Worm (Caenorhabditis elegans) whole organism, late embryonic: Measurements from ENCODE around the gene col-187.
A peak's percentile ranks its signal among the peaks of the same experiment; 100 is the strongest.

Experiments used
- C38D4.7 ChIP-seq: fragments of 200-800 bp; sonication (Bioruptor generic); optimal IDR thresholded peaks from 2 replicates; lab custom pipeline; 2018; ENCODE audit warnings: mild to moderate bottlenecking, missing genetic modification characterization, moderate library complexity, missing compliant biosample characterization
- F13H6.1 ChIP-seq: sonication (generic microtip); optimal IDR thresholded peaks from 2 replicates; lab custom pipeline; 2016; ENCODE audit warnings: missing genetic modification characterization, missing compliant biosample characterization
- K02D7.2 ChIP-seq: sonication (generic microtip); optimal IDR thresholded peaks from 2 replicates; lab custom pipeline; 2017; ENCODE audit warnings: mild to moderate bottlenecking, missing genetic modification characterization, missing compliant biosample characterization
- K09A11.1 ChIP-seq: sonication (generic microtip); optimal IDR thresholded peaks from 2 replicates; lab custom pipeline; 2017; ENCODE audit warnings: antibody characterized with exemption, mild to moderate bottlenecking, missing genetic modification characterization, missing compliant biosample characterization; ENCODE audit not compliant: insufficient read depth
- T23F11.4 ChIP-seq: fragments of 200-800 bp; sonication (Bioruptor generic); optimal IDR thresholded peaks from 2 replicates; lab custom pipeline; 2018; ENCODE audit warnings: mild to moderate bottlenecking, missing genetic modification characterization, missing compliant biosample characterization
- Y22D7AL.16 ChIP-seq: sonication (generic microtip); optimal IDR thresholded peaks from 2 replicates; lab custom pipeline; 2016; ENCODE audit warnings: missing genetic modification characterization, missing compliant biosample characterization
- ahr-1 ChIP-seq: sonication (generic microtip); optimal IDR thresholded peaks from 2 replicates; lab custom pipeline; 2016; ENCODE audit warnings: missing genetic modification characterization, missing compliant biosample characterization
- ama-1 ChIP-seq: fragments of 150-350 bp; optimal IDR thresholded peaks from 2 replicates; lab custom pipeline; 2014
- ceh-18 ChIP-seq: sonication (generic microtip); optimal IDR thresholded peaks from 2 replicates; lab custom pipeline; 2016; ENCODE audit warnings: missing genetic modification characterization, missing compliant biosample characterization
- ceh-19 ChIP-seq: fragments of 200-800 bp; sonication (Bioruptor generic); optimal IDR thresholded peaks from 2 replicates; lab custom pipeline; 2018; ENCODE audit warnings: mild to moderate bottlenecking, missing genetic modification characterization, missing compliant biosample characterization
- ceh-24 ChIP-seq: sonication (generic microtip); optimal IDR thresholded peaks from 2 replicates; lab custom pipeline; 2016; ENCODE audit warnings: mild to moderate bottlenecking, missing genetic modification characterization, missing compliant biosample characterization
- ceh-30 ChIP-seq: fragments of 150-350 bp; optimal IDR thresholded peaks from 2 replicates; lab custom pipeline; 2014; ENCODE audit warnings: missing biosample characterization, missing genetic modification characterization
- ceh-31 ChIP-seq: sonication (generic microtip); optimal IDR thresholded peaks from 2 replicates; lab custom pipeline; 2016; ENCODE audit warnings: missing genetic modification characterization, missing compliant biosample characterization
- ceh-45 ChIP-seq: fragments of 200-800 bp; sonication (Bioruptor generic); IDR thresholded peaks from 2 replicates; pipeline ENCODE4 v1.3.6; 2022; ENCODE audit warnings: missing genetic modification reagents, missing genetic modification characterization, missing compliant biosample characterization
- ceh-48 ChIP-seq: sonication (generic microtip); optimal IDR thresholded peaks from 2 replicates; lab custom pipeline; 2016; ENCODE audit warnings: missing genetic modification characterization, inconsistent platforms, missing compliant biosample characterization
- elt-2 ChIP-seq: sonication (generic microtip); optimal IDR thresholded peaks from 2 replicates; lab custom pipeline; 2016; ENCODE audit warnings: missing genetic modification reagents, missing genetic modification characterization, missing compliant biosample characterization
- elt-4 ChIP-seq: sonication (generic microtip); optimal IDR thresholded peaks from 2 replicates; lab custom pipeline; 2016; ENCODE audit warnings: missing genetic modification characterization, missing compliant biosample characterization
- eyg-1 ChIP-seq: sonication (generic microtip); optimal IDR thresholded peaks from 2 replicates; lab custom pipeline; 2016; ENCODE audit warnings: missing genotype, missing genetic modification characterization, missing compliant biosample characterization
- fax-1 ChIP-seq: sonication (generic microtip); optimal IDR thresholded peaks from 2 replicates; lab custom pipeline; 2016; ENCODE audit warnings: missing genotype, missing genetic modification characterization, missing compliant biosample characterization
- fkh-10 ChIP-seq: fragments of 150-350 bp; optimal IDR thresholded peaks from 2 replicates; lab custom pipeline; 2014; ENCODE audit warnings: missing biosample characterization, missing genetic modification reagents, missing genetic modification characterization
- fkh-6 ChIP-seq: sonication (generic microtip); optimal IDR thresholded peaks from 2 replicates; lab custom pipeline; 2016; ENCODE audit warnings: missing genetic modification characterization, missing compliant biosample characterization
- gmeb-2 ChIP-seq: sonication (generic microtip); optimal IDR thresholded peaks from 2 replicates; lab custom pipeline; 2016; ENCODE audit warnings: missing genetic modification characterization, inconsistent platforms, missing compliant biosample characterization
- hlh-30 ChIP-seq: sonication (generic microtip); optimal IDR thresholded peaks from 2 replicates; lab custom pipeline; 2017; ENCODE audit warnings: antibody characterized with exemption, missing genetic modification characterization, missing compliant biosample characterization; ENCODE audit not compliant: insufficient read depth
- hlh-8 ChIP-seq: sonication (generic microtip); optimal IDR thresholded peaks from 2 replicates; lab custom pipeline; 2016; ENCODE audit warnings: missing genotype, missing genetic modification characterization, missing compliant biosample characterization
- lim-6 ChIP-seq: sonication (generic microtip); optimal IDR thresholded peaks from 2 replicates; lab custom pipeline; 2016; ENCODE audit warnings: missing genetic modification characterization, missing compliant biosample characterization
- nhr-232 ChIP-seq: sonication (generic microtip); optimal IDR thresholded peaks from 2 replicates; lab custom pipeline; 2016; ENCODE audit warnings: missing genetic modification characterization, missing compliant biosample characterization
- npax-4 ChIP-seq: sonication (generic microtip); optimal IDR thresholded peaks from 2 replicates; lab custom pipeline; 2016; ENCODE audit warnings: missing genetic modification characterization, missing compliant biosample characterization
- odd-2 ChIP-seq: sonication (generic microtip); optimal IDR thresholded peaks from 2 replicates; lab custom pipeline; 2017; ENCODE audit warnings: antibody characterized with exemption, mild to moderate bottlenecking, missing genetic modification characterization, missing compliant biosample characterization
- pag-3 ChIP-seq: sonication (generic microtip); optimal IDR thresholded peaks from 2 replicates; lab custom pipeline; 2016; ENCODE audit warnings: missing compliant biosample characterization, missing genetic modification characterization, borderline replicate concordance
- pax-1 ChIP-seq: fragments of 150-350 bp; optimal IDR thresholded peaks from 2 replicates; lab custom pipeline; 2014; ENCODE audit warnings: missing biosample characterization, missing genetic modification characterization
- pha-2 ChIP-seq: sonication (generic microtip); optimal IDR thresholded peaks from 2 replicates; lab custom pipeline; 2017; ENCODE audit warnings: mild to moderate bottlenecking, missing genetic modification characterization, missing compliant biosample characterization
- pha-4 ChIP-seq: fragments of 150-350 bp; optimal IDR thresholded peaks from 2 replicates; lab custom pipeline; 2018; ENCODE audit warnings: missing biosample characterization, missing genetic modification reagents, missing genetic modification characterization
- pros-1 ChIP-seq: fragments of 150-350 bp; optimal IDR thresholded peaks from 2 replicates; lab custom pipeline; 2014; ENCODE audit warnings: missing biosample characterization, missing genetic modification reagents, missing genetic modification characterization
- ref-2 ChIP-seq: sonication (generic microtip); optimal IDR thresholded peaks from 2 replicates; lab custom pipeline; 2016; ENCODE audit warnings: missing genetic modification characterization, missing compliant biosample characterization
- rnt-1 ChIP-seq: sonication (generic microtip); optimal IDR thresholded peaks from 2 replicates; lab custom pipeline; 2016; ENCODE audit warnings: missing genetic modification characterization, missing compliant biosample characterization
- sox-2 ChIP-seq: fragments of 200-800 bp; sonication (Bioruptor generic); IDR thresholded peaks from 2 replicates; pipeline ENCODE4 v1.3.6; 2022; ENCODE audit warnings: missing genetic modification reagents, missing genetic modification characterization, missing compliant biosample characterization
- sox-4 ChIP-seq: sonication (generic microtip); optimal IDR thresholded peaks from 2 replicates; lab custom pipeline; 2017; ENCODE audit warnings: mild to moderate bottlenecking, missing genetic modification characterization, inconsistent platforms, missing compliant biosample characterization
- ttx-3 ChIP-seq: sonication (generic microtip); optimal IDR thresholded peaks from 2 replicates; lab custom pipeline; 2016; ENCODE audit warnings: missing genetic modification reagents, missing genetic modification characterization, missing compliant biosample characterization
- unc-86 ChIP-seq: sonication (generic microtip); optimal IDR thresholded peaks from 2 replicates; lab custom pipeline; 2016; ENCODE audit warnings: missing genetic modification characterization, missing compliant biosample characterization
- ztf-16 ChIP-seq: sonication (generic microtip); optimal IDR thresholded peaks from 2 replicates; lab custom pipeline; 2017; ENCODE audit warnings: missing genetic modification characterization, missing compliant biosample characterization

The col-187 gene

DNA sequence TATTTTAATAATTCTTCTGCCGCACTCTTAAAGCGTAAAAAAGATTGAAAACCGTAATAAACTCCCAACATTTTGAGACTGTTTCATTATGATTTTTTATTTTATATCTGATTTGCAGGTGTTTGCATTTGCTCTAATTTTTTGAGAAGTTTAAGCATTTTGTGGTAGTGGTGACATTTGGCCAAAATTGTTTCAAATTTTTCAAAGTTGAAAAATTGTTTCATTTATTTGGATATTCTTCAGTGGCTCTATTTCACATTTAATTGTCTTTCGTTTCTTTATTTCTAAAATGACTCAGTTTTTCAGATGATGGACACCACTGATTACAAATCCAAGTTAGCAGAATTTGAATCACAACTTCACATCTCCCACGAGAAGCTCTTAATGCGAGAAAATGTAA lies 21.7 kb downstream of the col-187 start, which contains the start of gene C30F2.5:
Gene C30F2.5, plus strand, starts transcription at position 301 of the 400 bp plus-strand sequence.
- TF ChIP-seq pha-4 (tag; lab: Kevin White, UChicago) (no peak), rnt-1 (tag; lab: Kevin White, UChicago) (no peak), ahr-1 (tag; lab: Kevin White, UChicago) (no peak), sox-2 (no peak), fkh-6 (tag; lab: Kevin White, UChicago) (no peak), sox-4 (tag; lab: Kevin White, UChicago) (no peak), lim-6 (tag; lab: Kevin White, UChicago) (no peak), F13H6.1 (no peak), hlh-30 (no peak), eyg-1 (no peak), odd-2 (no peak), ceh-24 (tag; lab: Kevin White, UChicago) (no peak), ztf-16 (tag; lab: Kevin White, UChicago) (no peak), K09A11.1 (tag; lab: Kevin White, UChicago) (no peak), nhr-232 (tag; lab: Kevin White, UChicago) (no peak), unc-86 (tag; lab: Kevin White, UChicago) (no peak), Y22D7AL.16 (tag; lab: Kevin White, UChicago) (no peak), fkh-10 (GFP tag; lab: Kevin White, UChicago) (no peak), elt-4 (tag; lab: Kevin White, UChicago) (no peak)

- TF ChIP-seq ref-2 (tag; lab: Kevin White, UChicago) (no peak), C38D4.7 (no peak), ceh-18 (peak; percentile 61)
- TF ChIP-seq, all 69 proteins: peak for 1
These were observed 25.5 kb downstream of the col-187 start for ce11 chrX:16098104-16098638.

ce11 chrX:16099251-16099650 lies 26.6 kb downstream of the col-187 start:
- TF ChIP-seq elt-4 (tag; lab: Kevin White, UChicago) = no peak
- TF ChIP-seq ref-2 (tag; lab: Kevin White, UChicago) = no peak
- TF ChIP-seq K02D7.2 (tag; lab: Kevin White, UChicago) = no peak
- TF ChIP-seq elt-2 (tag; lab: Kevin White, UChicago) = no peak
- TF ChIP-seq pha-4 (tag; lab: Kevin White, UChicago) = no peak
- no peak for TF ChIP-seq ama-1
- TF ChIP-seq pros-1 = no peak
- no peak for TF ChIP-seq ceh-30 (tag; lab: Kevin White, UChicago)
- no peak for TF ChIP-seq ceh-19
- no peak for TF ChIP-seq hlh-30
- TF ChIP-seq Y22D7AL.16 (tag; lab: Kevin White, UChicago) = no peak
- TF ChIP-seq ceh-31 (tag; lab: Kevin White, UChicago) = no peak
- TF ChIP-seq hlh-8 (tag; lab: Kevin White, UChicago) = no peak

- TF ChIP-seq rnt-1 (tag; lab: Kevin White, UChicago) (no peak), gmeb-2 (tag; lab: Kevin White, UChicago) (no peak), ceh-48 (no peak), lim-6 (tag; lab: Kevin White, UChicago) (no peak), T23F11.4 (no peak), fax-1 (tag; lab: Kevin White, UChicago) (no peak), ref-2 (tag; lab: Kevin White, UChicago) (no peak), npax-4 (tag; lab: Kevin White, UChicago) (no peak)
- TF ChIP-seq, all 69 proteins: peak for 0
These were observed 30.7 kb downstream of the col-187 start, which contains the start of gene ZK1073.2 for ce11 chrX:16103396-16103795. ZK1073.2 (plus strand) TSS chrX:16103696.

DNA sequence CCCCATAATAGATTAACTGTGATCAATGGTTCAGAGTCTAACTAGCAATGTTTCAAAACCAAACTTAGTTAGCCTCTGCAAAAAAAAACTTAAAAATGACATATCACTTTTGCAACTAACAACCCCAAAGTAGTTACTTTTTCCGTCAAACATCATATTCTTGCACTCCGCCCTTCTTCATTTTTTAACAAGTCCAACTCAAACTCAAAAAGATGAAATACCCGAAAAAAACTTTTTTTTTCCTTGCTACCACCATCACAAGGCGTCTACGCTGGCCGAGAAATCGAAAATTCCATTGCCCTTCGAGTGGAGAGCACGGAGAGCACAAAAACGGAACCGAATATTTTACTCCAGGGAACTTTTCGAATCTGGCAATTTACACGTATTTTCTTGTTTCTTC lies 33.2 kb downstream of the col-187 start:
- TF ChIP-seq eyg-1 (no peak), ceh-19 (no peak), odd-2 (no peak), ttx-3 (no peak), K09A11.1 (tag; lab: Kevin White, UChicago) (no peak), pax-1 (tag; lab: Kevin White, UChicago) (no peak), pha-2 (tag; lab: Kevin White, UChicago) (no peak), sox-4 (tag; lab: Kevin White, UChicago) (no peak), ref-2 (tag; lab: Kevin White, UChicago) (no peak), pag-3 (tag; lab: Kevin White, UChicago) (no peak), ceh-45 (GFP tag; lab: Robert Waterston, UW) (no peak)
